Fruit fly (Drosophila melanogaster): ENCODE measurements around the gene CG4360.
A peak's percentile ranks its signal among the peaks of the same experiment; 100 is the strongest.

The CG4360 gene

dm6 chr3R:20283531-20284139 lies 44.2 kb downstream of the CG4360 start:
- TF ChIP-seq dmrt93B (GFP tag; optimal IDR thresholded peaks at IDR 0.05) (no peak), h (GFP tag; optimal IDR thresholded peaks at IDR 0.05) (peak; percentile 1), psq (GFP tag; optimal IDR thresholded peaks at IDR 0.05) (no peak), CrebA (GFP tag; optimal IDR thresholded peaks at IDR 0.05; ENCODE audit: borderline replicate concordance) (no peak)

- TF ChIP-seq Myc (optimal IDR thresholded peaks at IDR 0.05) = no peak
- peak in 1 of 2 experiments; percentile 21 for TF ChIP-seq foxo (GFP tag; optimal IDR thresholded peaks at IDR 0.05)
- no peak for TF ChIP-seq Hr83 (GFP tag; optimal IDR thresholded peaks at IDR 0.05; ENCODE audit: poor library complexity, severe bottlenecking)
- TF ChIP-seq CG32264 (GFP tag; optimal IDR thresholded peaks at IDR 0.05) = no peak
- TF ChIP-seq woc (GFP tag; optimal IDR thresholded peaks at IDR 0.05) = peak; percentile 29
- peak; percentile 7 for TF ChIP-seq psq (GFP tag; optimal IDR thresholded peaks at IDR 0.05)
- TF ChIP-seq HLH106 (tag; optimal IDR thresholded peaks at IDR 0.05) = peak; percentile 11
- peak; percentile 4 for TF ChIP-seq ey (GFP tag; optimal IDR thresholded peaks at IDR 0.05)
- TF ChIP-seq Sp1 (GFP tag; optimal IDR thresholded peaks at IDR 0.05) = peak; percentile 10
- TF ChIP-seq Dfd (GFP tag; optimal IDR thresholded peaks at IDR 0.05) = peak; percentile 53
Observed at dm6 chr3R:20282769-20283530, 44.9 kb downstream of the CG4360 start.

DNA sequence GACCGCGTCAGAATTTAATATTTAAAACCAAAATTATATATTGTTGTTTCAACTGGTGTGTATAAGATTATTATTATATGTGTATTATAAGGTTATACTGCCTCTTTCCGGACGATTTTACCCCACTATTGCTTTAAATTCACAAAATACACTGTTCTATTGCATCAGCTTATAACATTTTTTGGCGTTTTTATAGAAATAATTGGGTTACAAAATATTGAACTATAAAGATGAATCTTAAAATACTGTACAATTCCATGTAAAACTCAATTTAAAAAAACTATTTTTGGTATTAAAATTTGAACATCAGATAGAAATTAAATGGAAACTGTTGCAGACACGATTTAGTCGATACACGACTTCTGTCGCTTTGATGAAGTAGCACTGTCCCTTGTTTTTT lies 45.7 kb downstream of the CG4360 start:
- no peak for TF ChIP-seq psq (GFP tag; optimal IDR thresholded peaks at IDR 0.05)
- TF ChIP-seq GATAd (GFP tag; optimal IDR thresholded peaks at IDR 0.05) = no peak
- TF ChIP-seq dmrt93B (GFP tag; optimal IDR thresholded peaks at IDR 0.05) = no peak
- no peak for TF ChIP-seq jim (GFP tag; optimal IDR thresholded peaks at IDR 0.05)
- TF ChIP-seq ey (GFP tag; optimal IDR thresholded peaks at IDR 0.05) = no peak
- no peak for TF ChIP-seq lola (GFP tag; optimal IDR thresholded peaks at IDR 0.05)
- no peak for TF ChIP-seq dsf (GFP tag; optimal IDR thresholded peaks at IDR 0.05; ENCODE audit: borderline replicate concordance)
- TF ChIP-seq Myc (optimal IDR thresholded peaks at IDR 0.05) = no peak
- no peak for TF ChIP-seq Vsx2 (GFP tag; optimal IDR thresholded peaks at IDR 0.05; ENCODE audit: partially characterized antibody)
- no peak for TF ChIP-seq sv (GFP tag; optimal IDR thresholded peaks at IDR 0.05)
- TF ChIP-seq Rel (GFP tag; optimal IDR thresholded peaks at IDR 0.05) = no peak
- TF ChIP-seq Rel (tag; optimal IDR thresholded peaks at IDR 0.05) = no peak
- TF ChIP-seq CG9705 (GFP tag; optimal IDR thresholded peaks at IDR 0.05) = no peak
- no peak for TF ChIP-seq Hnf4 (GFP tag; optimal IDR thresholded peaks at IDR 0.05)
- no peak for TF ChIP-seq foxo (GFP tag; optimal IDR thresholded peaks at IDR 0.05)

- TF ChIP-seq lola (GFP tag; optimal IDR thresholded peaks at IDR 0.05) = no peak
- no peak for TF ChIP-seq Rel (GFP tag; optimal IDR thresholded peaks at IDR 0.05)
- no peak for TF ChIP-seq Rel (tag; optimal IDR thresholded peaks at IDR 0.05)
- no peak for TF ChIP-seq Hnf4 (GFP tag; optimal IDR thresholded peaks at IDR 0.05)
- TF ChIP-seq br (GFP tag; optimal IDR thresholded peaks at IDR 0.05) = peak; percentile 7
- peak; percentile 17 for TF ChIP-seq h (GFP tag; optimal IDR thresholded peaks at IDR 0.05)
- peak; percentile 16 for TF ChIP-seq ey (GFP tag; optimal IDR thresholded peaks at IDR 0.05)
- peak in 1 of 2 experiments; percentile 33 for TF ChIP-seq foxo (GFP tag; optimal IDR thresholded peaks at IDR 0.05)
- no peak for TF ChIP-seq dmrt93B (GFP tag; optimal IDR thresholded peaks at IDR 0.05)
- TF ChIP-seq fru (GFP tag; optimal IDR thresholded peaks at IDR 0.05) = peak; percentile 40
Observed at dm6 chr3R:20280518-20280981, 47.3 kb downstream of the CG4360 start.

- TF ChIP-seq CrebA (GFP tag; optimal IDR thresholded peaks at IDR 0.05; ENCODE audit: borderline replicate concordance) (no peak), usp (GFP tag; optimal IDR thresholded peaks at IDR 0.05) (no peak), OdsH (GFP tag; optimal IDR thresholded peaks at IDR 0.05) (no peak), GATAd (GFP tag; optimal IDR thresholded peaks at IDR 0.05) (no peak), br (GFP tag; optimal IDR thresholded peaks at IDR 0.05) (no peak), HLH106 (tag; optimal IDR thresholded peaks at IDR 0.05) (no peak), fru (GFP tag; optimal IDR thresholded peaks at IDR 0.05) (no peak), Hr78 (GFP tag; optimal IDR thresholded peaks at IDR 0.05) (no peak), dsf (GFP tag; optimal IDR thresholded peaks at IDR 0.05; ENCODE audit: borderline replicate concordance) (no peak), sv (GFP tag; optimal IDR thresholded peaks at IDR 0.05) (no peak), foxo (GFP tag; optimal IDR thresholded peaks at IDR 0.05) (no peak), ey (GFP tag; optimal IDR thresholded peaks at IDR 0.05) (no peak), CG32264 (GFP tag; optimal IDR thresholded peaks at IDR 0.05) (no peak), h (GFP tag; optimal IDR thresholded peaks at IDR 0.05) (no peak), Sp1 (GFP tag; optimal IDR thresholded peaks at IDR 0.05) (no peak), Myc (optimal IDR thresholded peaks at IDR 0.05) (no peak), Hnf4 (GFP tag; optimal IDR thresholded peaks at IDR 0.05) (no peak), brk (GFP tag; optimal IDR thresholded peaks at IDR 0.05) (no peak)
Observed at dm6 chr3R:20276760-20277159, 51.0 kb downstream of the CG4360 start.
